Worm (Caenorhabditis elegans) whole organism, young adult: ENCODE measurements around the gene C06C3.4.

Experiments
- hmg-20 ChIP-seq: fragments of 200-800 bp; sonication (Bioruptor generic); IDR thresholded peaks from 2 replicates; pipeline ENCODE4 v1.3.6; 2022; ENCODE audit warnings: missing genetic modification reagents, missing genetic modification characterization, missing compliant biosample characterization
- lin-26 ChIP-seq: fragments of 200-800 bp; sonication (Bioruptor generic); IDR thresholded peaks from 2 replicates; pipeline ENCODE4 v1.3.6; 2022; ENCODE audit warnings: missing genetic modification reagents, missing genetic modification characterization, missing compliant biosample characterization
- pha-4 ChIP-seq: fragments of 150-350 bp; sonication (generic microtip); optimal IDR thresholded peaks from 2 replicates; lab custom pipeline; 2014; ENCODE audit warnings: missing biosample characterization, missing genetic modification reagents, missing genetic modification characterization
- snpc-4 ChIP-seq, 5 experiments: fragments of 150-350 bp in 1 of 5; sonication (generic microtip) in 4 of 5; optimal IDR thresholded peaks; 2 replicates each; lab custom pipeline; 2014 to 2018; ENCODE audit warnings: missing genetic modification characterization in 5 of 5, missing biosample characterization in 3 of 5, antibody characterized with exemption in 2 of 5, mild to moderate bottlenecking in 2 of 5, missing compliant biosample characterization in 2 of 5, missing genotype in 2 of 5, moderate library complexity in 2 of 5, missing genetic modification reagents in 1 of 5
- tlf-1 ChIP-seq: fragments of 200-800 bp; sonication (Bioruptor generic); optimal IDR thresholded peaks from 2 replicates; lab custom pipeline; 2018; ENCODE audit warnings: mild to moderate bottlenecking, missing genetic modification characterization, missing compliant biosample characterization

ce11 chrII:9407020-9407419 is 33.9 kb downstream of the C06C3.4 start, which contains the start of gene mpz-6:
- TF ChIP-seq pha-4 (tag; lab: Kevin White, UChicago) (no peak), tlf-1 (GFP tag; lab: Kevin White, UChicago) (no peak), lin-26 (GFP tag; lab: Robert Waterston, UW) (no peak), hmg-20 (GFP tag; lab: Robert Waterston, UW) (no peak), snpc-4 (GFP tag; optimal IDR thresholded peaks at IDR 0.05; lab: Kevin White, UChicago) (no peak), snpc-4 (tag; optimal IDR thresholded peaks at IDR 0.05; lab: Kevin White, UChicago) (no peak)
